Fruit fly (Drosophila melanogaster) whole organism, wandering third instar larva: ENCODE results near the gene Fbxl4.

Experiments used
- Abd-B ChIP-seq: fragments of >200 bp; optimal IDR thresholded peaks from 2 replicates; lab custom pipeline; 2017; ENCODE audit warnings: missing biosample characterization, missing genetic modification characterization
- CG32264 ChIP-seq: fragments of 200-800 bp; sonication (Bioruptor generic); optimal IDR thresholded peaks from 2 replicates; lab custom pipeline; 2016; ENCODE audit warnings: missing biosample characterization, missing genetic modification characterization
- CG9705 ChIP-seq: fragments of 200-800 bp; sonication (Bioruptor generic); optimal IDR thresholded peaks from 2 replicates; lab custom pipeline; 2018; ENCODE audit warnings: missing biosample characterization, mild to moderate bottlenecking, missing genetic modification characterization
- CrebA ChIP-seq: fragments of 200-800 bp; sonication (Bioruptor generic); optimal IDR thresholded peaks from 2 replicates; lab custom pipeline; 2016; ENCODE audit warnings: missing biosample characterization, mild to moderate bottlenecking, missing genetic modification characterization, borderline replicate concordance
- Dfd ChIP-seq: fragments of >200 bp; optimal IDR thresholded peaks from 2 replicates; lab custom pipeline; 2017; ENCODE audit warnings: missing biosample characterization, missing genetic modification characterization
- Dif ChIP-seq: fragments of 200-275, 200-300 bp; sonication (Bioruptor generic); optimal IDR thresholded peaks from 2 replicates; lab custom pipeline; 2018; ENCODE audit warnings: missing biosample characterization, missing genetic modification characterization; ENCODE audit not compliant: partially characterized antibody
- GATAd ChIP-seq: sonication (Bioruptor generic); optimal IDR thresholded peaks from 2 replicates; lab custom pipeline; 2016; ENCODE audit warnings: missing biosample characterization, missing genetic modification characterization
- HLH106 ChIP-seq: fragments of 200-800 bp; optimal IDR thresholded peaks from 3 replicates; lab custom pipeline; 2019; ENCODE audit warnings: missing biosample characterization, mild to moderate bottlenecking, missing genetic modification characterization, moderate library complexity
- Hnf4 ChIP-seq: fragments of 200-800 bp; sonication (Bioruptor generic); optimal IDR thresholded peaks from 2 replicates; lab custom pipeline; 2016; ENCODE audit warnings: missing biosample characterization, mild to moderate bottlenecking, missing genetic modification characterization
- Hr78 ChIP-seq: fragments of >200 bp; optimal IDR thresholded peaks from 2 replicates; lab custom pipeline; 2017; ENCODE audit warnings: missing biosample characterization, missing genetic modification characterization
- Hr83 ChIP-seq: fragments of 200-300 bp; sonication (Bioruptor generic); optimal IDR thresholded peaks from 2 replicates; lab custom pipeline; 2016; ENCODE audit warnings: missing biosample characterization, mild to moderate bottlenecking, missing genetic modification characterization, moderate library complexity; ENCODE audit not compliant: poor library complexity, severe bottlenecking
- Mio ChIP-seq: sonication (Bioruptor generic); optimal IDR thresholded peaks from 2 replicates; lab custom pipeline; 2016; ENCODE audit warnings: missing biosample characterization, missing genetic modification characterization
- Myc ChIP-seq: fragments of >200 bp; optimal IDR thresholded peaks from 2 replicates; lab custom pipeline; 2017
- N ChIP-seq: fragments of >200 bp; optimal IDR thresholded peaks from 2 replicates; lab custom pipeline; 2018; ENCODE audit warnings: missing biosample characterization, missing external identifiers, missing genetic modification characterization
- OdsH ChIP-seq: fragments of 200-800 bp; sonication (Bioruptor generic); optimal IDR thresholded peaks from 2 replicates; lab custom pipeline; 2016; ENCODE audit warnings: missing biosample characterization, mild to moderate bottlenecking, missing genetic modification characterization
- Rel ChIP-seq, 2 experiments: fragments of 200-800 bp; sonication (Bioruptor generic) in 1 of 2; optimal IDR thresholded peaks; 2 replicates in 1 of 2; 3 replicates in 1 of 2; lab custom pipeline; 2016 to 2019; ENCODE audit warnings: mild to moderate bottlenecking in 2 of 2, missing biosample characterization in 2 of 2, missing genetic modification characterization in 2 of 2, moderate library complexity in 1 of 2
- Sp1 ChIP-seq: fragments of 200-800 bp; sonication (Bioruptor generic); optimal IDR thresholded peaks from 3 replicates; lab custom pipeline; 2019; ENCODE audit warnings: missing biosample characterization, mild to moderate bottlenecking, missing genetic modification characterization, moderate library complexity
- br ChIP-seq: fragments of 200-800 bp; sonication (Bioruptor generic); optimal IDR thresholded peaks from 2 replicates; lab custom pipeline; 2016; ENCODE audit warnings: missing biosample characterization, missing genetic modification characterization
- brk ChIP-seq: fragments of 200-800 bp; sonication (Bioruptor generic); optimal IDR thresholded peaks from 2 replicates; lab custom pipeline; 2016; ENCODE audit warnings: missing biosample characterization, mild to moderate bottlenecking, missing genetic modification characterization
- dmrt93B ChIP-seq: fragments of 200-800 bp; sonication (Bioruptor generic); optimal IDR thresholded peaks from 2 replicates; lab custom pipeline; 2018; ENCODE audit warnings: missing biosample characterization, mild to moderate bottlenecking, missing genetic modification characterization
- dsf ChIP-seq: sonication (Bioruptor generic); optimal IDR thresholded peaks from 2 replicates; lab custom pipeline; 2016; ENCODE audit warnings: missing biosample characterization, missing genetic modification characterization, borderline replicate concordance
- ey ChIP-seq: fragments of 200-800 bp; sonication (Bioruptor generic); optimal IDR thresholded peaks from 2 replicates; lab custom pipeline; 2016; ENCODE audit warnings: missing biosample characterization, missing genetic modification characterization
- foxo ChIP-seq, 2 experiments: fragments of 200-800 bp; sonication (Bioruptor generic); optimal IDR thresholded peaks; 2 replicates in 1 of 2; 3 replicates in 1 of 2; lab custom pipeline; 2016 to 2017; ENCODE audit warnings: missing biosample characterization in 2 of 2, missing genetic modification characterization in 2 of 2
- fru ChIP-seq: fragments of 200-800 bp; sonication (Bioruptor generic); optimal IDR thresholded peaks from 3 replicates; lab custom pipeline; 2016; ENCODE audit warnings: missing biosample characterization, mild to moderate bottlenecking, missing genetic modification characterization
- jim ChIP-seq: fragments of 175-275, 200-325 bp; sonication (Bioruptor generic); optimal IDR thresholded peaks from 2 replicates; lab custom pipeline; 2016; ENCODE audit warnings: missing biosample characterization, mild to moderate bottlenecking, missing genetic modification characterization
- lola ChIP-seq: fragments of >200 bp; optimal IDR thresholded peaks from 2 replicates; lab custom pipeline; 2017; ENCODE audit warnings: missing biosample characterization, missing genetic modification characterization
- pan ChIP-seq: fragments of >200 bp; optimal IDR thresholded peaks from 2 replicates; lab custom pipeline; 2017
- psq ChIP-seq: fragments of 200-800 bp; sonication (Bioruptor generic); optimal IDR thresholded peaks from 3 replicates; lab custom pipeline; 2017; ENCODE audit warnings: missing biosample characterization, mild to moderate bottlenecking, missing genetic modification characterization, moderate library complexity
- rgr ChIP-seq: fragments of 200-800 bp; sonication (Bioruptor generic); optimal IDR thresholded peaks from 3 replicates; lab custom pipeline; 2016; ENCODE audit warnings: missing biosample characterization, mild to moderate bottlenecking, missing genetic modification characterization
- sage ChIP-seq: fragments of 200-800 bp; sonication (Bioruptor generic); optimal IDR thresholded peaks from 2 replicates; lab custom pipeline; 2016; ENCODE audit warnings: missing biosample characterization, mild to moderate bottlenecking, missing genetic modification characterization
- sv ChIP-seq: fragments of 200-800 bp; sonication (Bioruptor generic); optimal IDR thresholded peaks from 3 replicates; lab custom pipeline; 2016; ENCODE audit warnings: missing biosample characterization, missing genetic modification characterization
- tai ChIP-seq: sonication (Bioruptor generic); optimal IDR thresholded peaks from 2 replicates; lab custom pipeline; 2016; ENCODE audit warnings: missing biosample characterization, missing genetic modification characterization
- usp ChIP-seq: fragments of >200 bp; optimal IDR thresholded peaks from 2 replicates; lab custom pipeline; 2017; ENCODE audit warnings: missing biosample characterization, missing genetic modification characterization
- woc ChIP-seq: sonication (Bioruptor generic); optimal IDR thresholded peaks from 2 replicates; lab custom pipeline; 2016; ENCODE audit warnings: missing biosample characterization, mild to moderate bottlenecking, missing genetic modification characterization

Fbxl4 gene

DNA sequence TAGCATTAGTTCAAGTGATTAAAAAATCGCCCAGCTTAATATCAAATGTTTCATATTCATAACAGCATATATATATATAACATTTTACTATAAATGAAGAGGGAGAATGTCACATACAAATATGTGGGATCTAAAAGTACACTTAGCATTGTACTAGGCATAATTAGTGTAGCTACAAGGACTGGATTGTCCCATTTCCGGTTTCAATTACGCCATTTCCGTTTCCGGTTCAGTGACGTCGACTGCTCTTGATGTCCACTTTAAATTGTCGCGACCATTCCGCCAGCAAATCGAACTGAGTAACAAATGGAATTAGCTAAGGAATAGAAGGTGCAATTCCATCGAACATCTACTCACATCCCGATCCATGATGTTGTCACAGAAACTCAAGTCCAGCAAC, 3.3 kb downstream of the Fbxl4 start:
- TF ChIP-seq tai (no peak), woc (GFP tag; lab: Kevin White, UChicago) (no peak), fru (no peak), sv (GFP tag; lab: Kevin White, UChicago) (no peak), Hnf4 (GFP tag; lab: Kevin White, UChicago) (no peak), pan (lab: Kevin White, UChicago) (no peak), Abd-B (GFP tag; lab: Kevin White, UChicago) (no peak), Dif (no peak)

DNA sequence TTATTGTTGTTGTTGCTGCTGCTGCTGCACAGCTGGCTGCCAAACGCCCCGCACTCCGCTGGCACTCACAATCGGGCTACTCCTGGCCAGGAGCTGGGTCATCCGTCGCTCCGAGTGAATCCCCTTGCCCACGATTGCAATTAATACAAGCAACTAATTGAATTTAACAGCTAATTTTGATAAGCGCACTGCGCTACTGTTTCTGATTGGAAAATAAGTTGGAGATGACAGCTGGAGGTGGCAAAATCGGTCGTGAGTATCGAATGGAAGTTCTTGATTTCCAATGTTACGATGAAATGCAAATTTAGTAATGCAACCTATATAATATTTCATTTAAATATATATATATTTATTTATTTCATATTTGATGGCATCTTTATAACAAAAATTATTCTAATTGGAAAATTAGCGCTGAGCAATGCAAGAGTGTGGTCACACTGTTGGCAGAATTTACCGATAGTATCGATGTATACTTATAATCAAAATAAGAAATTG, 3.8 kb downstream of the Fbxl4 start, which contains the start of gene CG42271:
TSS of gene CG42271 (minus strand) at position 224 of the 495 bp plus-strand sequence.
- TF ChIP-seq Rel (GFP tag; optimal IDR thresholded peaks at IDR 0.05; lab: Kevin White, UChicago) (no peak), Rel (tag; optimal IDR thresholded peaks at IDR 0.05; lab: Kevin White, UChicago) (peak; percentile 86), Myc (lab: Kevin White, UChicago) (no peak), rgr (peak; percentile 12), GATAd (GFP tag; lab: Kevin White, UChicago) (peak; percentile 6), psq (GFP tag; lab: Kevin White, UChicago) (peak; percentile 22), CG9705 (peak; percentile 21), tai (no peak), foxo (GFP tag; optimal IDR thresholded peaks at IDR 0.05; lab: Kevin White, UChicago) (peak in 1 of 2 experiments; percentile 44), brk (GFP tag; lab: Kevin White, UChicago) (no peak), dsf (GFP tag; lab: Kevin White, UChicago) (no peak), Hr78 (GFP tag; lab: Kevin White, UChicago) (no peak), Sp1 (peak; percentile 33), Hr83 (GFP tag; lab: Kevin White, UChicago) (no peak), HLH106 (peak; percentile 58), Hnf4 (GFP tag; lab: Kevin White, UChicago) (no peak)

DNA sequence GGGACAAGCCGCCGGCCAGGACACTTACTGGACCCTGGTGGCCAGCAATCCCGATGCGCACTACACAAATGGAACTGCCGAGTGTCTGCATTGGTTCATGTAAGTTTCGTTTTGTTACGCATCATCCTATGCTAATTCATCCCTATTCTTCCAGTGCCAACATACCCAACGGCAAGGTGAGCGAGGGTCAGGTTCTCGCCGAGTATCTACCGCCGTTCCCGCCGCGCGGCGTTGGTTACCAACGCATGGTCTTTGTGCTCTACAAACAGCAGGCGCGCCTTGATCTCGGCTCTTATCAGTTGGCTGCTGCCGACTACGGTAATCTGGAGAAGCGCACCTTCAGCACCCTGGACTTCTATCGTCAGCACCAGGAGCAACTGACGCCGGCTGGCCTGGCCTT, 10.7 kb downstream of the Fbxl4 start:
- TF ChIP-seq Abd-B (GFP tag; lab: Kevin White, UChicago) (no peak), usp (no peak), N (GFP tag; lab: Kevin White, UChicago) (no peak), CrebA (GFP tag; lab: Kevin White, UChicago) (no peak), OdsH (no peak), HLH106 (no peak), CG32264 (GFP tag; lab: Kevin White, UChicago) (no peak), lola (no peak), dmrt93B (GFP tag; lab: Kevin White, UChicago) (no peak), sage (GFP tag; lab: Kevin White, UChicago) (no peak), ey (GFP tag; lab: Kevin White, UChicago) (no peak)

DNA sequence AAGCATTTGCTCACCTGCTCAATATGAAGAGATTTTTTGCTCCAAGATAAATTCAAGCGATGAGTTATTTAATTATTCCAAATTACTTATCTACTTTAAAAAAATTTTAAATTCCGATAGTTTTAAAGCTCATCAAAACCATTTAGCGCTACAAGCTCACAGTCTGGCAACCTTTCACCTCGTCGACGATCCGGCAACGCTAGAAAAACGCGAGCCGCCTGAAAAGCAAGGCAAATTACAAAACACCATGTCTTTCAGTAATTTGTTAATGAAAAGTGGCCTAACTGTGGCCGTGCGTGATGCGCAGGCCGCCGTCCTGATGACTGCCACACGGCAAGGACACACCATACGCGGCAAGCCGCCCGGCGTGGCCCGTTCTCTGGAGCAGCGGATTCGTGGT, 11.6 kb downstream of the Fbxl4 start, which contains the start of gene mRpL38:
TSS of gene mRpL38 (plus strand) at position 197 of the 400 bp plus-strand sequence.
- TF ChIP-seq tai: no peak
- no peak for TF ChIP-seq fru
- TF ChIP-seq GATAd (GFP tag; lab: Kevin White, UChicago): no peak
- no peak for TF ChIP-seq Mio (GFP tag; lab: Kevin White, UChicago)

DNA sequence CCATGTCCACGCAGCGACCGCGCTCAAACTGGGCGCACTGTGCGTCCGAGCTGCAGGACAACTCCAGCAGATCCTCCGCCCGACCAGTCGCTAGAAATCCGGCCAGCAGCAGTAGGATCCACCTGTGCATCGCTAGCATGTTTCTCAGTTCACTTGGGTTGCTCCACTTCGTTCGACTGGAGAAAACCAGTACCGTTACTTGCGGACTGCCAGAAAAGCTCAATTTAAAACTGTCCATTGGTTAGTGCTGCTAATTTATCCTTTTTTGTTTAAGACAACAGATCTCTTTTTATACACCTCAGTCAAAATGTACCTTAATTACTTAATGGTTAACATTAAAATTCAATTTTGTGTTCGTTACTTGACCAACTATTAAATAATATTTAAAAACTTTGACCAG, 12.1 kb downstream of the Fbxl4 start, which contains the start of gene CG11674:
TSS of gene CG11674 (minus strand) at position 215 of the 400 bp plus-strand sequence.
- no peak for TF ChIP-seq GATAd (GFP tag; lab: Kevin White, UChicago)
- TF ChIP-seq Sp1: no peak
- no peak for TF ChIP-seq CrebA (GFP tag; lab: Kevin White, UChicago)
- no peak for TF ChIP-seq jim
- no peak for TF ChIP-seq pan (lab: Kevin White, UChicago)
- TF ChIP-seq N (GFP tag; lab: Kevin White, UChicago): no peak
- no peak for TF ChIP-seq Myc (lab: Kevin White, UChicago)
- no peak for TF ChIP-seq br (GFP tag; lab: Kevin White, UChicago)
- no peak for TF ChIP-seq Dfd (GFP tag; lab: Kevin White, UChicago)
